Fruit fly (Drosophila melanogaster): ENCODE data around the gene CG13674.

The CG13674 gene

DNA sequence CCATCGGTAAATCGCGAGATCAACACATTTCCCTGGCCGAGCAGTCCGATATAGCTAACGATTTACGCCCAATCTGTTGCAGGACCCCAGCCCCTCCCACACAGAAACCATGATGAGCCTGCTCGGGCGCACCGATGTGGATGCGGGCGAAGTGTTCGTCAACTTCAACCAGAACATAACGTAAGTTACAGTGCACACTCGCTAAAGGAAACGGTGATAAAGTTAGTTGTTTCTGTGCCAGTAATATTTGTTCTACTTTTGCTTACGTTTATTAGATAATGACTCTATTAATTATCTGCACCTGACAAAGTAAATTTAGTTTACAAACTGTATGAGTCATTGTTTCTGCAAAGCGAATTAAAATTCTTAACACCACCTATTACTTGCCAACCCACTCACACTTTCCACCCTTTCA, 31.4 kb downstream of the CG13674 start (continued):
- TF ChIP-seq CG11093 (GFP tag; IDR thresholded peaks at IDR 0.05): no peak
- TF ChIP-seq Lhr (GFP tag; optimal IDR thresholded peaks at IDR 0.05): no peak
- TF ChIP-seq Med (GFP tag): peak; percentile 79
- TF ChIP-seq sc (optimal IDR thresholded peaks at IDR 0.05): no peak
- TF ChIP-seq sc (GFP tag; optimal IDR thresholded peaks at IDR 0.05): no peak
- TF ChIP-seq CG1792 (GFP tag; optimal IDR thresholded peaks at IDR 0.05): no peak
- no peak for TF ChIP-seq CG11456 (GFP tag; IDR thresholded peaks at IDR 0.05)
- TF ChIP-seq croc (GFP tag; conservative IDR thresholded peaks at IDR 0.05): no peak
- no peak for TF ChIP-seq CG1024 (GFP tag; IDR thresholded peaks at IDR 0.05)
- TF ChIP-seq Dref (GFP tag; IDR thresholded peaks at IDR 0.05): no peak
- TF ChIP-seq wor (GFP tag; IDR thresholded peaks at IDR 0.05): no peak
- TF ChIP-seq seq (GFP tag; IDR thresholded peaks at IDR 0.05): no peak
- no peak for TF ChIP-seq Sox102F (GFP tag; optimal IDR thresholded peaks at IDR 0.05)
- peak; percentile 87 for TF ChIP-seq grau (tag; optimal IDR thresholded peaks at IDR 0.05)
- TF ChIP-seq GATAe (GFP tag; conservative IDR thresholded peaks at IDR 0.05): no peak
- TF ChIP-seq TFAM (GFP tag; optimal IDR thresholded peaks at IDR 0.05): no peak
- peak; percentile 94 for TF ChIP-seq CG9437 (GFP tag; optimal IDR thresholded peaks at IDR 0.05)
- no peak for TF ChIP-seq gem (tag; optimal IDR thresholded peaks at IDR 0.05)
- no peak for TF ChIP-seq hkb (optimal IDR thresholded peaks at IDR 0.05)
- peak; percentile 20; the same call in 1 of the 2 replicates for TF ChIP-seq hkb (GFP tag; IDR thresholded peaks at IDR 0.05)
- no peak for TF ChIP-seq gcm2 (GFP tag; optimal IDR thresholded peaks at IDR 0.05)
- TF ChIP-seq hth (optimal IDR thresholded peaks at IDR 0.05): no peak
- TF ChIP-seq CG10959 (GFP tag; IDR thresholded peaks at IDR 0.05): no peak
- no peak for TF ChIP-seq Myb (GFP tag; optimal IDR thresholded peaks at IDR 0.05)
- no peak for TF ChIP-seq CG1602 (GFP tag; optimal IDR thresholded peaks at IDR 0.05)
- no peak for TF ChIP-seq Dip2 (GFP tag; IDR thresholded peaks at IDR 0.05)
- no peak for TF ChIP-seq CG9609 (GFP tag; optimal IDR thresholded peaks at IDR 0.05)
- TF ChIP-seq CG18011 (GFP tag; optimal IDR thresholded peaks at IDR 0.05): no peak
- TF ChIP-seq CG11560 (tag; IDR thresholded peaks at IDR 0.05): no peak
- TF ChIP-seq MESR4 (GFP tag; optimal IDR thresholded peaks at IDR 0.05): no peak
- TF ChIP-seq dmrt99B (tag; optimal IDR thresholded peaks at IDR 0.05): no peak
- TF ChIP-seq CG4707 (GFP tag; optimal IDR thresholded peaks at IDR 0.05): no peak
- peak; percentile 46 for TF ChIP-seq Ets65A (GFP tag)
- no peak for TF ChIP-seq CG17912 (GFP tag; optimal IDR thresholded peaks at IDR 0.05)
- TF ChIP-seq CG8924 (tag; optimal IDR thresholded peaks at IDR 0.05): no peak
- TF ChIP-seq bigmax (GFP tag; optimal IDR thresholded peaks at IDR 0.05): no peak
- TF ChIP-seq tin (GFP tag; optimal IDR thresholded peaks at IDR 0.05): no peak
- no peak for TF ChIP-seq ind (GFP tag; optimal IDR thresholded peaks at IDR 0.05)
- TF ChIP-seq nerfin-2 (GFP tag; IDR thresholded peaks at IDR 0.05; ENCODE audit: partially characterized antibody): peak; percentile 21; the same call in 1 of the 2 replicates
- TF ChIP-seq HLHmδ (GFP tag; optimal IDR thresholded peaks at IDR 0.05): no peak
- TF ChIP-seq emc (GFP tag; optimal IDR thresholded peaks at IDR 0.05): no peak
- TF ChIP-seq pnt (GFP tag; optimal IDR thresholded peaks at IDR 0.05): no peak
- TF ChIP-seq CG8478 (optimal IDR thresholded peaks at IDR 0.05): no peak
- TF ChIP-seq CG32532 (GFP tag; IDR thresholded peaks at IDR 0.05): peak; percentile 42; the same call in 1 of the 2 replicates
- no peak for TF ChIP-seq CG42726 (GFP tag; IDR thresholded peaks at IDR 0.05; ENCODE audit: partially characterized antibody)
- no peak for TF ChIP-seq Hsf (GFP tag; optimal IDR thresholded peaks at IDR 0.05)
- no peak for TF ChIP-seq CG34376 (GFP tag; optimal IDR thresholded peaks at IDR 0.05)
- TF ChIP-seq ftz-f1 (GFP tag; optimal IDR thresholded peaks at IDR 0.05): no peak
- no peak for TF ChIP-seq ranshi (GFP tag; IDR thresholded peaks at IDR 0.05)
- TF ChIP-seq slp2 (GFP tag; optimal IDR thresholded peaks at IDR 0.05): no peak
- no peak for TF ChIP-seq mld (GFP tag; IDR thresholded peaks at IDR 0.05; ENCODE audit: partially characterized antibody)
- TF ChIP-seq CG11696 (GFP tag; IDR thresholded peaks at IDR 0.05): no peak

Data from whole organism, embryonic.